Fruit fly (Drosophila melanogaster): ENCODE data around the gene CG13078.
A peak's percentile ranks its signal among the peaks of the same experiment; 100 is the strongest.

Gene CG13078

DNA sequence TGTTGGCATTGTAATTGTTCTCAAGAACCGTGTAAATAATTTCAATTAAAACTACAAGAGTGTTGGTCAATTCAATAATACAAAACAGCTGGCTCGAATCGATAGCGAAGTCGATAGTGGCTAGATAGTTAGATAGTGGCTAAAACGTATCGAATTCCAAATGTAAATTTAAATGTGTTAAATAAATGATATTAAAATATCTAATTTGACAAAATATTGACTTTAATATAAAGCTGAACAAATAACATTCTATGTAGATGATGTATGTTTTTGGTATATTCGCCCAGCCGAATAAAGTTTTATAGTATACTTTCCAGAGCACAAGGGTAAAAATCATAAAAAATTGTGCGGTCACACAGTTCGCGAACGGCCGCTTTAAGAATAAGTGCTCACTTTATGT, 37.4 kb upstream of the CG13078 start, which contains the start of the genes Dpm1 and CG10137 (continued):
- TF ChIP-seq CG13287 (GFP tag; IDR thresholded peaks at IDR 0.05; ENCODE audit: partially characterized antibody) (peak; percentile 82), CG11695 (GFP tag; IDR thresholded peaks at IDR 0.05) (no peak), Ets65A (GFP tag) (peak; percentile 37), Hr51 (GFP tag; optimal IDR thresholded peaks at IDR 0.05) (no peak), mirr (GFP tag; optimal IDR thresholded peaks at IDR 0.05) (no peak), Xrp1 (GFP tag; IDR thresholded peaks at IDR 0.05) (no peak), bowl (GFP tag; IDR thresholded peaks at IDR 0.05) (no peak), HmgZ (tag; optimal IDR thresholded peaks at IDR 0.05) (peak; percentile 9), CG2120 (GFP tag; optimal IDR thresholded peaks at IDR 0.05) (peak; percentile 8), zf30C (GFP tag; optimal IDR thresholded peaks at IDR 0.05) (no peak), danr (GFP tag; IDR thresholded peaks at IDR 0.05) (no peak), grau (tag; optimal IDR thresholded peaks at IDR 0.05) (peak; percentile 3), CG11398 (GFP tag; optimal IDR thresholded peaks at IDR 0.05) (no peak), sob (GFP tag; IDR thresholded peaks at IDR 0.05) (0 out of 2 replicates have a peak, but pooled peaks have one; percentile 29), kni (GFP tag; optimal IDR thresholded peaks at IDR 0.05) (no peak), CG18764 (GFP tag; optimal IDR thresholded peaks at IDR 0.05) (no peak), CG17186 (GFP tag; optimal IDR thresholded peaks at IDR 0.05) (peak; percentile 15), CG32767 (GFP tag; IDR thresholded peaks at IDR 0.05) (no peak), Sry-δ (GFP tag; optimal IDR thresholded peaks at IDR 0.05) (peak; percentile 35), sna (GFP tag; IDR thresholded peaks at IDR 0.05; ENCODE audit: partially characterized antibody) (peak; percentile 49; the same call in 1 of the 2 replicates), nerfin-1 (tag; optimal IDR thresholded peaks at IDR 0.05) (no peak), Blimp-1 (GFP tag; optimal IDR thresholded peaks at IDR 0.05) (no peak), z (GFP tag; IDR thresholded peaks at IDR 0.05) (no peak), CG14710 (tag; optimal IDR thresholded peaks at IDR 0.05) (peak; percentile 49), CG15601 (tag; optimal IDR thresholded peaks at IDR 0.05) (peak; percentile 15), phol (tag; optimal IDR thresholded peaks at IDR 0.05) (peak; percentile 36), CG5180 (GFP tag; optimal IDR thresholded peaks at IDR 0.05) (no peak), zen (tag; optimal IDR thresholded peaks at IDR 0.05) (peak; percentile 51), amos (GFP tag; IDR thresholded peaks at IDR 0.05; ENCODE audit: partially characterized antibody) (peak; percentile 70), gsb-n (tag; optimal IDR thresholded peaks at IDR 0.05) (peak; percentile 67), CG3995 (GFP tag; optimal IDR thresholded peaks at IDR 0.05) (peak; percentile 41), CG12219 (GFP tag; optimal IDR thresholded peaks at IDR 0.05) (no peak), inv (GFP tag; IDR thresholded peaks at IDR 0.05; ENCODE audit: partially characterized antibody) (peak; percentile 40; the same call in 1 of the 2 replicates), CG16813 (GFP tag; IDR thresholded peaks at IDR 0.05; ENCODE audit: partially characterized antibody) (peak; percentile 52; the same call in 2 of the 3 replicates), unc-4 (GFP tag; IDR thresholded peaks at IDR 0.05; ENCODE audit: partially characterized antibody) (peak; percentile 73), tap (tag; optimal IDR thresholded peaks at IDR 0.05) (no peak), hbn (GFP tag; IDR thresholded peaks at IDR 0.05; ENCODE audit: partially characterized antibody) (peak; percentile 61), MBD-R2 (GFP tag; IDR thresholded peaks at IDR 0.05) (peak; percentile 82), Sox100B (GFP tag; optimal IDR thresholded peaks at IDR 0.05) (no peak), gfzf (GFP tag; optimal IDR thresholded peaks at IDR 0.05) (peak; percentile 76), CG10267 (tag; optimal IDR thresholded peaks at IDR 0.05) (peak; percentile 96), bbx (GFP tag; IDR thresholded peaks at IDR 0.05; ENCODE audit: partially characterized antibody) (peak; percentile 69), cad (GFP tag; optimal IDR thresholded peaks at IDR 0.05) (no peak), CG42726 (GFP tag; IDR thresholded peaks at IDR 0.05; ENCODE audit: partially characterized antibody) (no peak), gsb (GFP tag; IDR thresholded peaks at IDR 0.05) (no peak), PHDP (tag; optimal IDR thresholded peaks at IDR 0.05) (peak; percentile 1), CG6765 (GFP tag; optimal IDR thresholded peaks at IDR 0.05) (no peak), Dll (GFP tag; IDR thresholded peaks at IDR 0.05; ENCODE audit: partially characterized antibody) (peak; percentile 85), YL-1 (GFP tag; optimal IDR thresholded peaks at IDR 0.05) (peak; percentile 35)
